Worm (Caenorhabditis elegans) whole organism, L4 larva: ENCODE data around the gene nspg-10.

Source experiments
- D1046.2 ChIP-seq: fragments of 200-800 bp; sonication (Bioruptor generic); IDR thresholded peaks from 2 replicates; pipeline ENCODE4 v1.3.6; 2022; ENCODE audit warnings: missing genetic modification characterization, missing compliant biosample characterization
- Y75B8A.6 ChIP-seq: fragments of 200-800 bp; sonication (Bioruptor generic); IDR thresholded peaks from 2 replicates; pipeline ENCODE4 v1.3.6; 2022; ENCODE audit warnings: missing genetic modification reagents, missing genetic modification characterization, missing compliant biosample characterization
- ZK546.5 ChIP-seq, 2 experiments: sonication (generic microtip); optimal IDR thresholded peaks; 2 replicates each; lab custom pipeline; 2017; ENCODE audit warnings: missing biosample characterization in 2 of 2, missing genetic modification characterization in 2 of 2
- aha-1 ChIP-seq: fragments of 150-350 bp; peaks from one replicate; lab custom pipeline; 2014; ENCODE audit warnings: missing biosample characterization, missing genetic modification characterization
- ama-1 ChIP-seq: fragments of 150-350 bp; optimal IDR thresholded peaks from 2 replicates; lab custom pipeline; 2014; ENCODE audit warnings: inconsistent platforms, mixed read lengths
- ceh-20 ChIP-seq: fragments of 200-800 bp; sonication (Bioruptor generic); IDR thresholded peaks from 2 replicates; pipeline ENCODE4 v1.3.6; 2022; ENCODE audit warnings: missing genetic modification reagents, missing genetic modification characterization, missing compliant biosample characterization
- ceh-44 ChIP-seq: fragments of 200-800 bp; sonication (Bioruptor generic); IDR thresholded peaks from 2 replicates; pipeline ENCODE4 v1.3.6; 2022; ENCODE audit warnings: missing genetic modification reagents, missing genetic modification characterization, missing compliant biosample characterization
- ces-1 ChIP-seq: fragments of 150-350 bp; sonication (generic microtip); optimal IDR thresholded peaks from 4 replicates; lab custom pipeline; 2014; ENCODE audit warnings: missing biosample characterization, missing genetic modification reagents, missing genetic modification characterization
- cey-2 ChIP-seq: sonication (generic microtip); optimal IDR thresholded peaks from 3 replicates; lab custom pipeline; 2017; ENCODE audit warnings: missing genetic modification characterization, mild to moderate bottlenecking, missing compliant biosample characterization, antibody characterized with exemption, borderline replicate concordance; ENCODE audit not compliant: insufficient read depth
- ctbp-1 ChIP-seq: fragments of 200-800 bp; sonication (Bioruptor generic); IDR thresholded peaks from 2 replicates; pipeline ENCODE4 v1.3.6; 2022; ENCODE audit warnings: missing genetic modification reagents, missing genetic modification characterization, missing compliant biosample characterization
- daf-12 ChIP-seq: fragments of 150-350 bp; optimal IDR thresholded peaks from 2 replicates; lab custom pipeline; 2014; ENCODE audit warnings: missing biosample characterization, missing genetic modification reagents, missing genetic modification characterization
- daf-19 ChIP-seq: fragments of 200-800 bp; sonication (Bioruptor generic); conservative IDR thresholded peaks from 2 replicates; pipeline ENCODE4 v1.3.6; 2022; ENCODE audit warnings: missing genetic modification characterization, missing compliant biosample characterization
- dmd-6 ChIP-seq: fragments of 200-800 bp; sonication (Bioruptor generic); IDR thresholded peaks from 2 replicates; pipeline ENCODE4 v1.3.6; 2022; ENCODE audit warnings: missing genetic modification reagents, missing genetic modification characterization, missing compliant biosample characterization
- duxl-1 ChIP-seq: sonication (generic microtip); optimal IDR thresholded peaks from 2 replicates; lab custom pipeline; 2016; ENCODE audit warnings: mild to moderate bottlenecking, missing genetic modification characterization, moderate library complexity, missing compliant biosample characterization; ENCODE audit not compliant: poor library complexity
- dve-1 ChIP-seq: sonication (generic microtip); optimal IDR thresholded peaks from 2 replicates; lab custom pipeline; 2017; ENCODE audit warnings: antibody characterized with exemption, mild to moderate bottlenecking, missing genetic modification characterization, missing compliant biosample characterization; ENCODE audit not compliant: insufficient read depth
- fkh-10 ChIP-seq: fragments of 150-350 bp; optimal IDR thresholded peaks from 2 replicates; lab custom pipeline; 2014; ENCODE audit warnings: missing biosample characterization, missing genetic modification reagents, missing genetic modification characterization
- hlh-30 ChIP-seq: sonication (generic microtip); optimal IDR thresholded peaks from 2 replicates; lab custom pipeline; 2017; ENCODE audit warnings: antibody characterized with exemption, mild to moderate bottlenecking, missing genetic modification characterization, missing compliant biosample characterization; ENCODE audit not compliant: insufficient read depth
- jun-1 ChIP-seq: fragments of 150-350 bp; optimal IDR thresholded peaks from 2 replicates; lab custom pipeline; 2014; ENCODE audit warnings: missing biosample characterization, missing genetic modification reagents, missing genetic modification characterization
- lin-15B ChIP-seq: fragments of 150-350 bp; sonication (generic microtip); optimal IDR thresholded peaks from 3 replicates; lab custom pipeline; 2014; ENCODE audit warnings: missing biosample characterization, missing genetic modification characterization
- lir-3 ChIP-seq: sonication (generic microtip); optimal IDR thresholded peaks from 2 replicates; lab custom pipeline; 2016; ENCODE audit warnings: mild to moderate bottlenecking, missing genetic modification characterization, missing compliant biosample characterization
- madf-5 ChIP-seq, 2 experiments: fragments of 200-800 bp; sonication (Bioruptor generic); IDR thresholded peaks; 2 replicates each; pipeline ENCODE4 v1.3.6; 2022; ENCODE audit warnings: missing compliant biosample characterization in 2 of 2, missing genetic modification characterization in 2 of 2
- mxl-2 ChIP-seq: fragments of 200-800 bp; sonication (Bioruptor generic); conservative IDR thresholded peaks from 2 replicates; pipeline ENCODE4 v1.3.6; 2022; ENCODE audit warnings: missing genetic modification reagents, missing genetic modification characterization, missing compliant biosample characterization
- nhr-102 ChIP-seq: sonication (generic microtip); optimal IDR thresholded peaks from 2 replicates; lab custom pipeline; 2016; ENCODE audit warnings: mild to moderate bottlenecking, missing genetic modification characterization, moderate library complexity, missing compliant biosample characterization
- nhr-11 ChIP-seq: fragments of 150-350 bp; optimal IDR thresholded peaks from 2 replicates; lab custom pipeline; 2014; ENCODE audit warnings: missing biosample characterization, missing genetic modification characterization
- nhr-28 ChIP-seq: fragments of 150-350 bp; optimal IDR thresholded peaks from 2 replicates; lab custom pipeline; 2014; ENCODE audit warnings: missing biosample characterization, missing genetic modification characterization
- nhr-41 ChIP-seq: fragments of 200-800 bp; sonication (Bioruptor generic); IDR thresholded peaks from 2 replicates; pipeline ENCODE4 v1.3.6; 2022; ENCODE audit warnings: missing genetic modification reagents, missing genetic modification characterization, missing compliant biosample characterization
- pqm-1 ChIP-seq: sonication (generic microtip); optimal IDR thresholded peaks from 2 replicates; lab custom pipeline; 2017; ENCODE audit warnings: missing biosample characterization, missing genetic modification characterization
- set-16 ChIP-seq: fragments of 200-800 bp; sonication (Bioruptor generic); IDR thresholded peaks from 2 replicates; pipeline ENCODE4 v1.3.6; 2022; ENCODE audit warnings: missing genetic modification reagents, missing genetic modification characterization, missing compliant biosample characterization
- skn-1 ChIP-seq: fragments of 150-350 bp; optimal IDR thresholded peaks from 2 replicates; lab custom pipeline; 2014; ENCODE audit warnings: missing biosample characterization, missing genetic modification characterization
- snpc-1.2 ChIP-seq: fragments of 200-800 bp; sonication (Bioruptor generic); IDR thresholded peaks from 2 replicates; pipeline ENCODE4 v1.3.6; 2022; ENCODE audit warnings: missing genetic modification reagents, missing genetic modification characterization, missing compliant biosample characterization
- snpc-4 ChIP-seq: fragments of 150-350 bp; optimal IDR thresholded peaks from 2 replicates; lab custom pipeline; 2014; ENCODE audit warnings: missing biosample characterization, missing genetic modification characterization
- spr-1 ChIP-seq: sonication (generic microtip); optimal IDR thresholded peaks from 2 replicates; lab custom pipeline; 2016; ENCODE audit warnings: mild to moderate bottlenecking, missing genetic modification characterization, missing compliant biosample characterization
- spr-3 ChIP-seq: fragments of 200-800 bp; sonication (Bioruptor generic); optimal IDR thresholded peaks from 2 replicates; lab custom pipeline; 2018; ENCODE audit warnings: mild to moderate bottlenecking, missing genetic modification characterization, missing compliant biosample characterization
- tag-97 ChIP-seq: fragments of 200-800 bp; sonication (Bioruptor generic); IDR thresholded peaks from 2 replicates; pipeline ENCODE4 v1.3.6; 2022; ENCODE audit warnings: missing genetic modification characterization, missing compliant biosample characterization
- tra-1 ChIP-seq: fragments of 200-800 bp; sonication (Bioruptor generic); IDR thresholded peaks from 2 replicates; pipeline ENCODE4 v1.3.6; 2022; ENCODE audit warnings: missing genetic modification reagents, missing genetic modification characterization, missing compliant biosample characterization
- unc-62 ChIP-seq, 3 experiments: fragments of 150-350 bp in 1 of 3; sonication (generic microtip); optimal IDR thresholded peaks in 2 of 3; peaks in 1 of 3; 1 replicate in 1 of 3; 2 replicates in 2 of 3; lab custom pipeline; 2014 to 2017; ENCODE audit warnings: missing biosample characterization in 3 of 3, missing genetic modification characterization in 3 of 3, missing genetic modification reagents in 3 of 3, missing genotype in 1 of 3
- zag-1 ChIP-seq: fragments of 150-350 bp; optimal IDR thresholded peaks from 2 replicates; lab custom pipeline; 2014; ENCODE audit warnings: missing biosample characterization, missing genetic modification characterization
- zfp-3 ChIP-seq: fragments of 200-800 bp; sonication (Bioruptor generic); conservative IDR thresholded peaks from 2 replicates; pipeline ENCODE4 v1.3.6; 2022; ENCODE audit warnings: missing genetic modification reagents, missing genetic modification characterization, missing compliant biosample characterization
- zip-11 ChIP-seq: fragments of 200-800 bp; sonication (Bioruptor generic); IDR thresholded peaks from 2 replicates; pipeline ENCODE4 v1.3.6; 2022; ENCODE audit warnings: missing genetic modification characterization, missing compliant biosample characterization

nspg-10 gene

ce11 chrIV:4559160-4559559, 46.4 kb upstream of the nspg-10 start (continued):
- TF ChIP-seq zag-1 (no peak), ctbp-1 (GFP tag; lab: Robert Waterston, UW) (no peak), zfp-3 (no peak), spr-3 (GFP tag; lab: Kevin White, UChicago) (no peak), mxl-2 (GFP tag; lab: Robert Waterston, UW) (no peak), lin-15B (tag; lab: Kevin White, UChicago) (no peak), snpc-1.2 (GFP tag; lab: Robert Waterston, UW) (no peak), zip-11 (GFP tag; lab: Robert Waterston, UW) (no peak), ZK546.5 (tag; optimal IDR thresholded peaks at IDR 0.05; lab: Kevin White, UChicago) (no peak), spr-1 (no peak), fkh-10 (GFP tag; lab: Kevin White, UChicago) (no peak), dve-1 (peak; percentile 19), ceh-44 (GFP tag; lab: Robert Waterston, UW) (no peak), tag-97 (GFP tag; lab: Robert Waterston, UW) (no peak), duxl-1 (no peak), lir-3 (tag; lab: Kevin White, UChicago) (no peak), nhr-41 (GFP tag; lab: Robert Waterston, UW) (no peak), pqm-1 (tag; lab: Kevin White, UChicago) (peak; percentile 45), set-16 (GFP tag; lab: Robert Waterston, UW) (no peak), hlh-30 (tag; lab: Kevin White, UChicago) (peak; percentile 12), nhr-102 (tag; lab: Kevin White, UChicago) (no peak)
- TF ChIP-seq, all 104 proteins: peak for 5

ce11 chrIV:4562599-4563116, 42.9 kb upstream of the nspg-10 start, which contains the start of gene igeg-1:
TSS of gene igeg-1 (plus strand) at chrIV:4562649.
- TF ChIP-seq snpc-4 (tag; lab: Kevin White, UChicago) (no peak), D1046.2 (no peak), cey-2 (tag; lab: Kevin White, UChicago) (no peak), pqm-1 (tag; lab: Kevin White, UChicago) (peak; percentile 70), ceh-20 (GFP tag; lab: Robert Waterston, UW) (no peak), dve-1 (no peak), zip-11 (GFP tag; lab: Robert Waterston, UW) (no peak), aha-1 (tag; lab: Kevin White, UChicago) (peak; percentile 96), nhr-11 (tag; lab: Kevin White, UChicago) (no peak), madf-5 (GFP tag; IDR thresholded peaks at IDR 0.05; lab: Robert Waterston, UW) (no peak), snpc-1.2 (GFP tag; lab: Robert Waterston, UW) (no peak), dmd-6 (GFP tag; lab: Robert Waterston, UW) (peak; percentile 48; the same call in 1 of the 2 replicates), ama-1 (peak; percentile 23), nhr-28 (tag; lab: Kevin White, UChicago) (peak; percentile 33), tra-1 (GFP tag; lab: Robert Waterston, UW) (no peak)

ce11 chrIV:4564541-4564940, 41.0 kb upstream of the nspg-10 start:
- TF ChIP-seq ces-1 (GFP tag; lab: Kevin White, UChicago) (no peak), unc-62 (GFP tag; optimal IDR thresholded peaks at IDR 0.05 in 1 of 2; lab: Kevin White, UChicago) (peak in 1 of 2 experiments; percentile 90), unc-62 (tag; optimal IDR thresholded peaks at IDR 0.05; lab: Kevin White, UChicago) (no peak), Y75B8A.6 (GFP tag; lab: Robert Waterston, UW) (no peak), jun-1 (tag; lab: Kevin White, UChicago) (no peak), daf-12 (no peak), daf-19 (GFP tag; lab: Robert Waterston, UW) (no peak), ceh-44 (GFP tag; lab: Robert Waterston, UW) (no peak), nhr-28 (tag; lab: Kevin White, UChicago) (peak; percentile 7), nhr-41 (GFP tag; lab: Robert Waterston, UW) (no peak), skn-1 (tag; lab: Kevin White, UChicago) (no peak)
